Fruit fly (Drosophila melanogaster) whole organism, embryonic: Measurements from ENCODE around the gene CG10365.

Experiments
- B-H1 ChIP-seq: fragments of 200-800 bp; sonication (Bioruptor generic); IDR thresholded peaks from 3 replicates; pipeline ENCODE4 v1.3.6; 2022; ENCODE audit warnings: missing biosample characterization, missing genetic modification characterization
- Blimp-1 ChIP-seq: fragments of 200-800 bp; sonication (Bioruptor generic); optimal IDR thresholded peaks from 3 replicates; lab custom pipeline; 2018; ENCODE audit warnings: missing biosample characterization, missing genetic modification characterization, mild to moderate bottlenecking, moderate library complexity, missing genetic modification reagents
- CG10209 ChIP-seq: fragments of 200-800 bp; sonication (Bioruptor generic); optimal IDR thresholded peaks from 3 replicates; lab custom pipeline; 2017; ENCODE audit warnings: missing biosample characterization, mild to moderate bottlenecking, missing genetic modification characterization, missing genetic modification reagents
- CG10654 ChIP-seq: fragments of 200-800 bp; sonication (Bioruptor generic); optimal IDR thresholded peaks from 2 replicates; lab custom pipeline; 2016; ENCODE audit warnings: missing biosample characterization, missing genetic modification characterization
- CG11696 ChIP-seq: fragments of 200-800 bp; sonication (Bioruptor generic); IDR thresholded peaks from 2 replicates; pipeline ENCODE4 v1.3.6; 2022; ENCODE audit warnings: missing biosample characterization, missing genetic modification characterization
- CG12236 ChIP-seq: fragments of 200-800 bp; sonication (Bioruptor generic); optimal IDR thresholded peaks from 2 replicates; lab custom pipeline; 2016; ENCODE audit warnings: missing biosample characterization, missing genetic modification characterization
- CG12299 ChIP-seq: fragments of 200-800 bp; sonication (Bioruptor generic); optimal IDR thresholded peaks from 2 replicates; lab custom pipeline; 2018; ENCODE audit warnings: missing biosample characterization, mild to moderate bottlenecking, missing genetic modification characterization
- CG13287 ChIP-seq: fragments of 200-800 bp; sonication (Bioruptor generic); IDR thresholded peaks from 2 replicates; pipeline ENCODE4 v1.3.6; 2022; ENCODE audit warnings: missing biosample characterization, missing genetic modification characterization; ENCODE audit not compliant: partially characterized antibody
- CG13424 ChIP-seq: fragments of 200-800 bp; sonication (Bioruptor generic); optimal IDR thresholded peaks from 2 replicates; lab custom pipeline; 2019; ENCODE audit warnings: missing biosample characterization, mild to moderate bottlenecking, missing genetic modification characterization, moderate library complexity
- CG14710 ChIP-seq: fragments of 200-800 bp; sonication (Bioruptor generic); optimal IDR thresholded peaks from 3 replicates; lab custom pipeline; 2019; ENCODE audit warnings: missing biosample characterization, mild to moderate bottlenecking, missing genetic modification characterization, moderate library complexity
- CG14860 ChIP-seq: fragments of 200-800 bp; sonication (Bioruptor generic); IDR thresholded peaks from 3 replicates; pipeline ENCODE4 v1.3.6; 2022; ENCODE audit warnings: missing biosample characterization, missing genetic modification characterization; ENCODE audit not compliant: partially characterized antibody
- CG15269 ChIP-seq: fragments of 200-800 bp; sonication (Bioruptor generic); optimal IDR thresholded peaks from 2 replicates; lab custom pipeline; 2018; ENCODE audit warnings: missing biosample characterization, mild to moderate bottlenecking, missing genetic modification characterization, moderate library complexity
- CG1603 ChIP-seq: fragments of 200-800 bp; sonication (Bioruptor generic); optimal IDR thresholded peaks from 2 replicates; lab custom pipeline; 2019; ENCODE audit warnings: missing biosample characterization, mild to moderate bottlenecking, missing genetic modification characterization, moderate library complexity
- CG16863 ChIP-seq: fragments of 200-800 bp; sonication (Bioruptor generic); optimal IDR thresholded peaks from 3 replicates; lab custom pipeline; 2016; ENCODE audit warnings: missing biosample characterization, missing genetic modification characterization
- CG17829 ChIP-seq: fragments of 200-800 bp; optimal IDR thresholded peaks from 2 replicates; lab custom pipeline; 2019; ENCODE audit warnings: missing biosample characterization, mild to moderate bottlenecking, missing genetic modification characterization, moderate library complexity
- CG31388 ChIP-seq: fragments of 200-800 bp; sonication (Bioruptor generic); optimal IDR thresholded peaks from 2 replicates; lab custom pipeline; 2016; ENCODE audit warnings: missing biosample characterization, missing genetic modification characterization
- CG3281 ChIP-seq: fragments of 200-800 bp; sonication (Bioruptor generic); optimal IDR thresholded peaks from 3 replicates; lab custom pipeline; 2017; ENCODE audit warnings: missing biosample characterization, mild to moderate bottlenecking, missing genetic modification characterization
- CG3838 ChIP-seq: fragments of 200-800 bp; sonication (Bioruptor generic); optimal IDR thresholded peaks from 3 replicates; lab custom pipeline; 2016; ENCODE audit warnings: missing biosample characterization, missing genetic modification characterization
- CG4360 ChIP-seq: fragments of 200-800 bp; sonication (Bioruptor generic); IDR thresholded peaks from 2 replicates; pipeline ENCODE4 v1.3.6; 2022; ENCODE audit warnings: missing biosample characterization, missing genetic modification characterization
- CG4424 ChIP-seq: fragments of 200-800 bp; sonication (Bioruptor generic); optimal IDR thresholded peaks from 3 replicates; lab custom pipeline; 2016; ENCODE audit warnings: missing biosample characterization, missing genetic modification characterization
- CG6654 ChIP-seq: fragments of 200-800 bp; sonication (Bioruptor generic); optimal IDR thresholded peaks from 2 replicates; lab custom pipeline; 2017; ENCODE audit warnings: missing biosample characterization, mild to moderate bottlenecking, missing genetic modification characterization
- CG9215 ChIP-seq: fragments of 200-800 bp; sonication (Bioruptor generic); IDR thresholded peaks from 2 replicates; pipeline ENCODE4 v1.3.6; 2022; ENCODE audit warnings: missing biosample characterization, missing genetic modification characterization
- CG9437 ChIP-seq: fragments of 200-800 bp; sonication (Bioruptor generic); optimal IDR thresholded peaks from 2 replicates; lab custom pipeline; 2018; ENCODE audit warnings: missing biosample characterization, mild to moderate bottlenecking, missing genetic modification characterization
- Dip3 ChIP-seq: fragments of 200-800 bp; sonication (Bioruptor generic); optimal IDR thresholded peaks from 3 replicates; lab custom pipeline; 2016; ENCODE audit warnings: missing biosample characterization, missing genetic modification characterization
- Dref ChIP-seq: fragments of 200-800 bp; sonication (Bioruptor generic); IDR thresholded peaks from 2 replicates; pipeline ENCODE4 v1.3.6; 2022; ENCODE audit warnings: missing biosample characterization, missing genetic modification characterization
- Ets65A ChIP-seq: fragments of 200-800 bp; sonication (Bioruptor generic); peaks from one replicate; lab custom pipeline; 2016; ENCODE audit warnings: missing biosample characterization, missing genetic modification characterization
- Fer2 ChIP-seq: fragments of 200-800 bp; sonication (Bioruptor generic); optimal IDR thresholded peaks from 2 replicates; lab custom pipeline; 2018; ENCODE audit warnings: missing biosample characterization, mild to moderate bottlenecking, missing genetic modification characterization, moderate library complexity
- GATAe ChIP-seq: fragments of 200-800 bp; sonication (Bioruptor generic); conservative IDR thresholded peaks from 2 replicates; pipeline ENCODE4 v1.3.6; 2022; ENCODE audit warnings: missing biosample characterization, missing genetic modification characterization
- Hmr ChIP-seq: fragments of 200-800 bp; sonication (Bioruptor generic); optimal IDR thresholded peaks from 3 replicates; lab custom pipeline; 2017; ENCODE audit warnings: mild to moderate bottlenecking, missing biosample characterization, missing genetic modification reagents, missing genetic modification characterization
- Hr39 ChIP-seq: fragments of >200 bp; optimal IDR thresholded peaks from 2 replicates; lab custom pipeline; 2017
- Lhr ChIP-seq: fragments of 200-800 bp; sonication (Bioruptor generic); optimal IDR thresholded peaks from 3 replicates; lab custom pipeline; 2017; ENCODE audit warnings: mild to moderate bottlenecking, missing biosample characterization, missing genetic modification reagents, missing genetic modification characterization
- Lpt ChIP-seq: fragments of >200 bp; optimal IDR thresholded peaks from 2 replicates; lab custom pipeline; 2018; ENCODE audit warnings: missing biosample characterization, missing genetic modification characterization
- Mad ChIP-seq: fragments of 200-800 bp; sonication (Bioruptor generic); optimal IDR thresholded peaks from 2 replicates; lab custom pipeline; 2016; ENCODE audit warnings: missing biosample characterization, missing genetic modification characterization
- NC2β ChIP-seq: fragments of 200-800 bp; sonication (Bioruptor generic); optimal IDR thresholded peaks from 2 replicates; lab custom pipeline; 2016; ENCODE audit warnings: missing biosample characterization, missing genetic modification characterization
- Nf-YC ChIP-seq: fragments of 200-800 bp; optimal IDR thresholded peaks from 3 replicates; lab custom pipeline; 2019; ENCODE audit warnings: missing biosample characterization, mild to moderate bottlenecking, missing genetic modification characterization, moderate library complexity
- Ssrp ChIP-seq: fragments of 200-800 bp; sonication (Bioruptor generic); optimal IDR thresholded peaks from 2 replicates; lab custom pipeline; 2018; ENCODE audit warnings: missing biosample characterization, mild to moderate bottlenecking, missing genetic modification characterization, moderate library complexity
- Usf ChIP-seq: fragments of 200-800 bp; sonication (Bioruptor generic); optimal IDR thresholded peaks from 2 replicates; lab custom pipeline; 2017; ENCODE audit warnings: missing genotype, missing biosample characterization, missing genetic modification characterization
- ara ChIP-seq: fragments of 200-800 bp; sonication (Bioruptor generic); IDR thresholded peaks from 2 replicates; pipeline ENCODE4 v1.3.6; 2022; ENCODE audit warnings: missing biosample characterization, missing genetic modification characterization
- ash1 ChIP-seq: fragments of 200-800 bp; sonication (Bioruptor generic); optimal IDR thresholded peaks from 2 replicates; lab custom pipeline; 2018; ENCODE audit warnings: missing biosample characterization, mild to moderate bottlenecking, missing genetic modification characterization
- bab2 ChIP-seq: fragments of 200-800 bp; sonication (Bioruptor generic); optimal IDR thresholded peaks from 2 replicates; lab custom pipeline; 2016; ENCODE audit warnings: missing biosample characterization, missing genetic modification characterization
- cato ChIP-seq: fragments of 200-800 bp; sonication (Bioruptor generic); optimal IDR thresholded peaks from 2 replicates; lab custom pipeline; 2016; ENCODE audit warnings: missing biosample characterization, missing genetic modification characterization, borderline replicate concordance
- en ChIP-seq: fragments of 200-800 bp; sonication (Bioruptor generic); optimal IDR thresholded peaks from 2 replicates; lab custom pipeline; 2016; ENCODE audit warnings: missing biosample characterization, missing genetic modification characterization
- gsb ChIP-seq: fragments of 200-800 bp; sonication (Bioruptor generic); IDR thresholded peaks from 2 replicates; pipeline ENCODE4 v1.3.6; 2022; ENCODE audit warnings: missing biosample characterization, missing genetic modification characterization
- her ChIP-seq: fragments of 200-800 bp; sonication (Bioruptor generic); optimal IDR thresholded peaks from 2 replicates; lab custom pipeline; 2016; ENCODE audit warnings: missing biosample characterization, missing genetic modification characterization
- lab ChIP-seq: fragments of 200-800 bp; sonication (Bioruptor generic); optimal IDR thresholded peaks from 3 replicates; lab custom pipeline; 2017; ENCODE audit warnings: missing biosample characterization, missing genetic modification characterization, mild to moderate bottlenecking, moderate library complexity, missing genetic modification reagents
- nom ChIP-seq: fragments of 200-800 bp; sonication (Bioruptor generic); optimal IDR thresholded peaks from 2 replicates; lab custom pipeline; 2017; ENCODE audit warnings: missing biosample characterization, missing genetic modification characterization, mild to moderate bottlenecking, moderate library complexity, missing genetic modification reagents
- pita ChIP-seq: fragments of 200-800 bp; sonication (Bioruptor generic); optimal IDR thresholded peaks from 2 replicates; lab custom pipeline; 2017; ENCODE audit warnings: missing biosample characterization, mild to moderate bottlenecking, missing genetic modification characterization
- pros ChIP-seq: fragments of 200-800 bp; sonication (Bioruptor generic); optimal IDR thresholded peaks from 3 replicates; lab custom pipeline; 2019; ENCODE audit warnings: missing biosample characterization, mild to moderate bottlenecking, missing genetic modification characterization, moderate library complexity
- psq ChIP-seq: fragments of 200-800 bp; sonication (Bioruptor generic); optimal IDR thresholded peaks from 2 replicates; lab custom pipeline; 2017; ENCODE audit warnings: missing biosample characterization, missing genetic modification characterization
- slou ChIP-seq: fragments of 200-800 bp; sonication (Bioruptor generic); optimal IDR thresholded peaks from 3 replicates; lab custom pipeline; 2016; ENCODE audit warnings: missing biosample characterization, missing genetic modification characterization
- tll ChIP-seq, 2 experiments: fragments of 200-800 bp in 1 of 2; fragments of >200 bp in 1 of 2; sonication (Bioruptor generic) in 1 of 2; optimal IDR thresholded peaks; 2 replicates each; lab custom pipeline; 2017 to 2019; ENCODE audit warnings: missing biosample characterization in 2 of 2, missing genetic modification characterization in 2 of 2, mild to moderate bottlenecking in 1 of 2, moderate library complexity in 1 of 2

Gene CG10365

dm6 chr3R:23725711-23726349 is 2.7 kb downstream of the CG10365 start (continued):
- TF ChIP-seq CG11696 (GFP tag; lab: Robert Waterston, UW) (no peak), Dip3 (GFP tag; lab: Kevin White, UChicago) (no peak), Dref (GFP tag; lab: Robert Waterston, UW) (no peak), CG17829 (no peak), psq (GFP tag; lab: Kevin White, UChicago) (no peak), CG12236 (no peak), CG13424 (tag; lab: Kevin White, UChicago) (no peak), CG1603 (no peak), CG6654 (GFP tag; lab: Kevin White, UChicago) (no peak), CG15269 (tag; lab: Kevin White, UChicago) (peak; percentile 9), CG14860 (GFP tag; lab: Robert Waterston, UW) (no peak), lab (GFP tag; lab: Kevin White, UChicago) (peak; percentile 68), Blimp-1 (GFP tag; lab: Kevin White, UChicago) (peak; percentile 11), her (GFP tag; lab: Kevin White, UChicago) (no peak), CG12299 (tag; lab: Kevin White, UChicago) (peak; percentile 30), tll (GFP tag; optimal IDR thresholded peaks at IDR 0.05; lab: Kevin White, UChicago) (no peak), CG4424 (GFP tag; lab: Kevin White, UChicago) (no peak), CG3281 (peak; percentile 33), en (GFP tag; lab: Kevin White, UChicago) (no peak), Hr39 (no peak), CG13287 (GFP tag; lab: Robert Waterston, UW) (0 out of 2 replicates have a peak, but pooled peaks have one; percentile 7), Mad (GFP tag; lab: Kevin White, UChicago) (no peak), slou (GFP tag; lab: Kevin White, UChicago) (no peak), ara (GFP tag; lab: Robert Waterston, UW) (no peak), CG9437 (GFP tag; lab: Kevin White, UChicago) (peak; percentile 26), CG16863 (GFP tag; lab: Kevin White, UChicago) (no peak), CG14710 (no peak), CG4360 (GFP tag; lab: Robert Waterston, UW) (no peak), NC2β (GFP tag; lab: Kevin White, UChicago) (no peak), nom (GFP tag; lab: Kevin White, UChicago) (no peak), Hmr (GFP tag; lab: Kevin White, UChicago) (peak; percentile 53), pros (GFP tag; lab: Kevin White, UChicago) (no peak), Ets65A (no peak), ash1 (no peak), GATAe (GFP tag; lab: Robert Waterston, UW) (no peak), Fer2 (tag; lab: Kevin White, UChicago) (no peak), CG31388 (GFP tag; lab: Kevin White, UChicago) (no peak), bab2 (GFP tag; lab: Kevin White, UChicago) (no peak), Usf (GFP tag; lab: Kevin White, UChicago) (no peak), pita (GFP tag; lab: Kevin White, UChicago) (no peak), CG10209 (no peak), Lpt (GFP tag; lab: Kevin White, UChicago) (no peak), Lhr (no peak), CG10654 (no peak), CG9215 (GFP tag; lab: Robert Waterston, UW) (no peak), gsb (GFP tag; lab: Robert Waterston, UW) (no peak), cato (GFP tag; lab: Kevin White, UChicago) (no peak), B-H1 (GFP tag; lab: Robert Waterston, UW) (no peak), Nf-YC (tag; lab: Kevin White, UChicago) (peak; percentile 14), CG3838 (GFP tag; lab: Kevin White, UChicago) (no peak), Ssrp (tag; lab: Kevin White, UChicago) (no peak)
